Fruit fly (Drosophila melanogaster): ENCODE results near the gene Mdr65.

Gene Mdr65

DNA sequence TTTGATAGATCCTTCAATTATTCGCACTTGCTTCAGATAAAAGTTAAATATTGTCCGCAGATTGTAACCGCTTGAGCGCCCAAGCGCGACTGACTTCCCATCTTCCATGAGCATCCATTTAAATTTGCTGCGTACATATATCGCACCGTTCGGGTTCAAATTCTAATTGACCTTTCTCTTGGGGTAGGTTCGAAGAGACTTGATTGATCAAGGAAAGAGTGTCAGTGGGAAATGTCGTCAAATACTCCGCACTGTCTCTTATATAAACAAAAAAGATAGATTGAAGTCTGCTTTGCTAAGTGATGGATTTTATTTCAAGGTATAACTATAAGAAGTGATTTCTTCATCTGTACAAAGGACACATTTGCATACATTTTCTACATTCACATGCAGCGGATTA, at the start of gene Mdr65:
Mdr65 (minus strand) TSS at position 101 of the 400 bp plus-strand sequence.
- no peak for TF ChIP-seq Hr38 (GFP tag; optimal IDR thresholded peaks at IDR 0.05)
- TF ChIP-seq Hr39 (GFP tag; optimal IDR thresholded peaks at IDR 0.05): no peak
- TF ChIP-seq Blimp-1 (GFP tag; optimal IDR thresholded peaks at IDR 0.05): no peak
- TF ChIP-seq CG10669 (GFP tag; optimal IDR thresholded peaks at IDR 0.05): no peak
- no peak for TF ChIP-seq Sox14 (GFP tag; optimal IDR thresholded peaks at IDR 0.05)
- TF ChIP-seq CG16779 (tag; optimal IDR thresholded peaks at IDR 0.05): no peak

DNA sequence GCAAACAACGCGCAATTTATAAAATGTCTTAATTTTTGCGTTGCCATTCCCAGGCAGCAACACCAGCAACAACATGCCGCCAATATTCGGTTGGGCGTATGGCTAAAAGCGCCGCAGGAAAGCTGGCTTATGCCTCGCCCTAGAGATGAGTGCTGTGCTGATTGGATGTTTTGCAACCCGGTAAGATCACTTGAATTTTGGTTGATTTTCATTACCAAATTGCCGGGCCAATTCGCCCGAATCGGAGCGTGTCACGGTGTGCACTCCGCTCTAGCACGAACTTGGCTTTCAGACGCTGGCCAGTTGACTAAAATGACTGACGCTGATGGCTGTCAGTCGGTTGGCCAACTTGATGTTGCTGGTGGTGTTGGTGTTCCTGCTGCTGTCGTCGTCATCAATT, 39.9 kb upstream of the Mdr65 start:
- peak; percentile 61 for TF ChIP-seq CG10669 (GFP tag; optimal IDR thresholded peaks at IDR 0.05)
- no peak for TF ChIP-seq Blimp-1 (GFP tag; optimal IDR thresholded peaks at IDR 0.05)
- peak; percentile 47 for TF ChIP-seq CG31627 (GFP tag; optimal IDR thresholded peaks at IDR 0.05)
- TF ChIP-seq esn (GFP tag; optimal IDR thresholded peaks at IDR 0.05): peak; percentile 65
- TF ChIP-seq fkh (GFP tag; optimal IDR thresholded peaks at IDR 0.05): no peak
- TF ChIP-seq Gug (GFP tag; IDR thresholded peaks at IDR 0.05): no peak
- TF ChIP-seq CG3919 (GFP tag; optimal IDR thresholded peaks at IDR 0.05): peak; percentile 68
- no peak for TF ChIP-seq Sox15 (GFP tag; optimal IDR thresholded peaks at IDR 0.05)
- TF ChIP-seq CG6808 (GFP tag; optimal IDR thresholded peaks at IDR 0.05): peak; percentile 59
- peak; percentile 12 for TF ChIP-seq CG6276 (GFP tag; optimal IDR thresholded peaks at IDR 0.05)
- TF ChIP-seq fd59A (GFP tag; optimal IDR thresholded peaks at IDR 0.05): peak; percentile 54
- TF ChIP-seq CG3032 (tag; optimal IDR thresholded peaks at IDR 0.05): peak; percentile 67
- TF ChIP-seq spab (GFP tag; optimal IDR thresholded peaks at IDR 0.05): peak; percentile 52
- no peak for TF ChIP-seq Eip93F (GFP tag; optimal IDR thresholded peaks at IDR 0.05)
- TF ChIP-seq CG34406 (GFP tag; optimal IDR thresholded peaks at IDR 0.05): peak; percentile 28
- peak; percentile 3 for TF ChIP-seq Ets21C (GFP tag; optimal IDR thresholded peaks at IDR 0.05)
- peak; percentile 34 for TF ChIP-seq cyc (GFP tag; optimal IDR thresholded peaks at IDR 0.05)
- TF ChIP-seq CG11762 (GFP tag; optimal IDR thresholded peaks at IDR 0.05; ENCODE audit: insufficient read depth): peak; percentile 19
- peak; percentile 58 for TF ChIP-seq Ets96B (tag; optimal IDR thresholded peaks at IDR 0.05)
- peak; percentile 57 for TF ChIP-seq acj6 (GFP tag; optimal IDR thresholded peaks at IDR 0.05)
- peak; percentile 43 for TF ChIP-seq lz (GFP tag; optimal IDR thresholded peaks at IDR 0.05)
- peak; percentile 69 to 71 for TF ChIP-seq ss (GFP tag; optimal IDR thresholded peaks at IDR 0.05)
- peak; percentile 38 for TF ChIP-seq Smox (GFP tag; optimal IDR thresholded peaks at IDR 0.05)
- peak; percentile 48 for TF ChIP-seq Sox14 (GFP tag; optimal IDR thresholded peaks at IDR 0.05)
- TF ChIP-seq Hr38 (GFP tag; optimal IDR thresholded peaks at IDR 0.05): no peak
- peak; percentile 29 for TF ChIP-seq CG7368 (GFP tag; optimal IDR thresholded peaks at IDR 0.05)
- peak; percentile 49 for TF ChIP-seq Hr4 (GFP tag; optimal IDR thresholded peaks at IDR 0.05)
- peak; percentile 50 for TF ChIP-seq dsx (GFP tag; optimal IDR thresholded peaks at IDR 0.05; ENCODE audit: poor library complexity, severe bottlenecking)
- TF ChIP-seq CG6854 (GFP tag; optimal IDR thresholded peaks at IDR 0.05): no peak
- peak; percentile 59 for TF ChIP-seq CG1621 (tag; optimal IDR thresholded peaks at IDR 0.05)
- TF ChIP-seq achi (GFP tag; optimal IDR thresholded peaks at IDR 0.05): peak; percentile 52
- peak; percentile 59 for TF ChIP-seq OdsH (GFP tag; optimal IDR thresholded peaks at IDR 0.05)
- peak; percentile 49 for TF ChIP-seq Eip75B (GFP tag; optimal IDR thresholded peaks at IDR 0.05)
- TF ChIP-seq net (GFP tag; optimal IDR thresholded peaks at IDR 0.05): peak; percentile 72
- no peak for TF ChIP-seq CG11294 (GFP tag; IDR thresholded peaks at IDR 0.05)
- TF ChIP-seq topi (GFP tag; optimal IDR thresholded peaks at IDR 0.05): peak; percentile 38
- peak; percentile 67 for TF ChIP-seq CG6792 (GFP tag; optimal IDR thresholded peaks at IDR 0.05)
- peak; percentile 76 for TF ChIP-seq eg (GFP tag; IDR thresholded peaks at IDR 0.05)
- TF ChIP-seq CG6163 (GFP tag; IDR thresholded peaks at IDR 0.05): peak; percentile 74
- TF ChIP-seq CG32006 (GFP tag; optimal IDR thresholded peaks at IDR 0.05): peak; percentile 58
- TF ChIP-seq CG4318 (GFP tag; optimal IDR thresholded peaks at IDR 0.05): peak; percentile 3
- TF ChIP-seq Sox102F (GFP tag; optimal IDR thresholded peaks at IDR 0.05): peak; percentile 56
- TF ChIP-seq CG8319 (GFP tag; optimal IDR thresholded peaks at IDR 0.05): no peak
- peak; percentile 50 for TF ChIP-seq vri (GFP tag; optimal IDR thresholded peaks at IDR 0.05)
- peak; percentile 47 for TF ChIP-seq CG8632 (GFP tag; optimal IDR thresholded peaks at IDR 0.05)
- peak; percentile 10 for TF ChIP-seq Lpt (GFP tag; optimal IDR thresholded peaks at IDR 0.05)
- TF ChIP-seq CG15336 (GFP tag; IDR thresholded peaks at IDR 0.05): peak; percentile 57

All from whole organism, prepupa.